Fruit fly (Drosophila melanogaster): Measurements from ENCODE around the gene ctrip.

The ctrip gene

DNA sequence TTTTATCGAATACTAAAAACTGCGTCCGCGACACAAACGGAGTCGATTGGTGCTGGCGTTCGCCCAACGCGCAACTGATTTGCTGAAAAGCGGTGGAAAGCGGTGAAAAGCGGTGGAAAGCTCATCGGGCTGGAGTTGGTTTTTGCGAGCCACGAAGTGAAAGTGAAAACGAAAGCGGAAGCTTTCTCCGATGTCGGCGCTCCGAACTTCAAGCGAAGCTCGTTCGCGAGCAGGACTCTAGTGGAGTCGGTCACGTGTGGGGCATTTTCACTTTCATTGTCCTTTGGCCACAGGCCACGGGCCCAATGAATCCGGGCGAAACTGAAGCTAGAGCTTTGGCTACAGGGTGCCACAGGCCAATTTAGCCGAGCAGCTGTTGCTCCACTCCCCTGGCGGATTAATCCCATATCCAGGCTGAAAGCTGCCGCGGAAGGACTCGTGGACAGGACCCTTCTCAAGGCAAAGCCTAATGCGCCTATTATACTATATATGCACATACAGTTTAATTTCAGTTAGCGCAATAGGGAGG is 43.1 kb downstream of the ctrip start (continued):
- TF ChIP-seq CG4282 (GFP tag; optimal IDR thresholded peaks at IDR 0.05) (no peak), crp (GFP tag; optimal IDR thresholded peaks at IDR 0.05) (peak in 1 of 2 experiments; percentile 28), CG1603 (tag; optimal IDR thresholded peaks at IDR 0.05) (no peak), CG14667 (GFP tag; IDR thresholded peaks at IDR 0.05) (no peak), Fer1 (GFP tag; optimal IDR thresholded peaks at IDR 0.05) (peak; percentile 49), ind (GFP tag; optimal IDR thresholded peaks at IDR 0.05) (no peak), CG30403 (GFP tag; optimal IDR thresholded peaks at IDR 0.05) (no peak), CG8765 (GFP tag; IDR thresholded peaks at IDR 0.05) (no peak), CG9817 (tag; optimal IDR thresholded peaks at IDR 0.05) (no peak), Hmx (GFP tag; optimal IDR thresholded peaks at IDR 0.05) (no peak), Adf1 (GFP tag; IDR thresholded peaks at IDR 0.05) (peak; percentile 17; the same call in 1 of the 2 replicates), Hmr (GFP tag; optimal IDR thresholded peaks at IDR 0.05) (peak; percentile 14), usp (GFP tag; optimal IDR thresholded peaks at IDR 0.05) (no peak), dm (GFP tag; optimal IDR thresholded peaks at IDR 0.05) (no peak), hth (optimal IDR thresholded peaks at IDR 0.05) (no peak), CG12744 (GFP tag; optimal IDR thresholded peaks at IDR 0.05) (no peak), CG2116 (GFP tag; optimal IDR thresholded peaks at IDR 0.05) (no peak), CG18764 (GFP tag; optimal IDR thresholded peaks at IDR 0.05) (no peak), CG11456 (GFP tag; IDR thresholded peaks at IDR 0.05) (0 out of 3 replicates have a peak, but pooled peaks have one; percentile 46), lmd (GFP tag; IDR thresholded peaks at IDR 0.05) (no peak), pum (GFP tag; optimal IDR thresholded peaks at IDR 0.05) (no peak), CG8089 (GFP tag; optimal IDR thresholded peaks at IDR 0.05) (no peak), CG10959 (GFP tag; IDR thresholded peaks at IDR 0.05) (0 out of 2 replicates have a peak, but pooled peaks have one; percentile 12), phol (tag; optimal IDR thresholded peaks at IDR 0.05) (no peak), tin (GFP tag; optimal IDR thresholded peaks at IDR 0.05) (no peak), ci (GFP tag; IDR thresholded peaks at IDR 0.05) (no peak), Hr3 (GFP tag; optimal IDR thresholded peaks at IDR 0.05) (no peak), BEAF-32 (GFP tag; optimal IDR thresholded peaks at IDR 0.05) (no peak), pzg (GFP tag; optimal IDR thresholded peaks at IDR 0.05) (peak; percentile 15), sug (tag; optimal IDR thresholded peaks at IDR 0.05) (no peak), CG9932 (GFP tag; IDR thresholded peaks at IDR 0.05) (0 out of 2 replicates have a peak, but pooled peaks have one; percentile 14), Poxn (GFP tag; IDR thresholded peaks at IDR 0.05) (no peak), CG11560 (tag; IDR thresholded peaks at IDR 0.05) (no peak), Hr51 (GFP tag; optimal IDR thresholded peaks at IDR 0.05) (no peak), CG17802 (tag; optimal IDR thresholded peaks at IDR 0.05) (no peak), CG10147 (GFP tag; optimal IDR thresholded peaks at IDR 0.05) (no peak), CG10366 (GFP tag; IDR thresholded peaks at IDR 0.05) (no peak), CG17829 (tag; optimal IDR thresholded peaks at IDR 0.05) (no peak), Atf-2 (GFP tag; optimal IDR thresholded peaks at IDR 0.05) (no peak), klu (GFP tag; IDR thresholded peaks at IDR 0.05) (no peak), Awh (GFP tag; IDR thresholded peaks at IDR 0.05) (no peak), abd-A (tag; optimal IDR thresholded peaks at IDR 0.05) (peak; percentile 42), CG6254 (GFP tag; optimal IDR thresholded peaks at IDR 0.05) (peak; percentile 94), PHDP (tag; optimal IDR thresholded peaks at IDR 0.05) (no peak), Nf-YC (tag; optimal IDR thresholded peaks at IDR 0.05) (no peak), H15 (GFP tag; IDR thresholded peaks at IDR 0.05) (no peak)
